Worm (Caenorhabditis elegans) whole organism, mixed stage, embryonic: ENCODE measurements around the gene F44B9.2.

Source experiments
- M03D4.4 ChIP-seq: sonication (generic microtip); optimal IDR thresholded peaks from 2 replicates; lab custom pipeline; 2017; ENCODE audit warnings: mild to moderate bottlenecking, missing genetic modification characterization, missing compliant biosample characterization
- bed-3 ChIP-seq: fragments of 200-800 bp; sonication (Bioruptor generic); optimal IDR thresholded peaks from 3 replicates; lab custom pipeline; 2018; ENCODE audit warnings: mild to moderate bottlenecking, missing genetic modification characterization, moderate library complexity, missing compliant biosample characterization
- blmp-1 ChIP-seq: fragments of 150-350 bp; optimal IDR thresholded peaks from 2 replicates; lab custom pipeline; 2014; ENCODE audit warnings: missing biosample characterization, missing genetic modification characterization
- ceh-43 ChIP-seq: fragments of 200-800 bp; sonication (Bioruptor generic); optimal IDR thresholded peaks from 2 replicates; lab custom pipeline; 2018; ENCODE audit warnings: mild to moderate bottlenecking, missing genetic modification characterization, moderate library complexity, missing compliant biosample characterization
- ceh-83 ChIP-seq: fragments of 200-800 bp; sonication (Bioruptor generic); optimal IDR thresholded peaks from 2 replicates; lab custom pipeline; 2018; ENCODE audit warnings: mild to moderate bottlenecking, missing genetic modification characterization, missing compliant biosample characterization
- ces-1 ChIP-seq: fragments of 150-350 bp; optimal IDR thresholded peaks from 2 replicates; lab custom pipeline; 2014; ENCODE audit warnings: missing biosample characterization, missing genetic modification reagents, missing genetic modification characterization
- cnd-1 ChIP-seq: fragments of 200-800 bp; sonication (Bioruptor generic); optimal IDR thresholded peaks from 2 replicates; lab custom pipeline; 2018; ENCODE audit warnings: mild to moderate bottlenecking, missing genetic modification characterization, missing compliant biosample characterization
- drap-1 ChIP-seq: fragments of 200-800 bp; sonication (Bioruptor generic); optimal IDR thresholded peaks from 3 replicates; lab custom pipeline; 2018; ENCODE audit warnings: mild to moderate bottlenecking, missing genetic modification characterization, missing compliant biosample characterization
- elt-3 ChIP-seq: fragments of 150-350 bp; optimal IDR thresholded peaks from 2 replicates; lab custom pipeline; 2014; ENCODE audit warnings: missing biosample characterization, missing genetic modification characterization
- flh-1 ChIP-seq: fragments of 200-800 bp; sonication (Bioruptor generic); optimal IDR thresholded peaks from 2 replicates; lab custom pipeline; 2018; ENCODE audit warnings: mild to moderate bottlenecking, missing genetic modification characterization, moderate library complexity, missing compliant biosample characterization
- ham-2 ChIP-seq: fragments of 200-800 bp; sonication (Bioruptor generic); optimal IDR thresholded peaks from 2 replicates; lab custom pipeline; 2018; ENCODE audit warnings: mild to moderate bottlenecking, missing genetic modification characterization, missing compliant biosample characterization
- hlh-1 ChIP-seq: fragments of 150-350 bp; optimal IDR thresholded peaks from 2 replicates; lab custom pipeline; 2014; ENCODE audit warnings: missing biosample characterization, missing genetic modification reagents, missing genetic modification characterization
- lin-13 ChIP-seq: fragments of 150-350 bp; optimal IDR thresholded peaks from 2 replicates; lab custom pipeline; 2014; ENCODE audit warnings: missing biosample characterization, missing genetic modification characterization
- lin-32 ChIP-seq: fragments of 200-800 bp; sonication (Bioruptor generic); optimal IDR thresholded peaks from 2 replicates; lab custom pipeline; 2018; ENCODE audit warnings: mild to moderate bottlenecking, missing genetic modification characterization, missing compliant biosample characterization
- lsy-2 ChIP-seq: fragments of 150-350 bp; optimal IDR thresholded peaks from 2 replicates; lab custom pipeline; 2014; ENCODE audit warnings: missing biosample characterization, missing genetic modification characterization
- mab-5 ChIP-seq: fragments of 150-350 bp; optimal IDR thresholded peaks from 2 replicates; lab custom pipeline; 2014; ENCODE audit warnings: missing biosample characterization, missing genetic modification characterization
- mep-1 ChIP-seq: fragments of 150-350 bp; optimal IDR thresholded peaks from 2 replicates; lab custom pipeline; 2017; ENCODE audit warnings: missing biosample characterization, missing genetic modification reagents, missing genetic modification characterization, inconsistent platforms
- mls-2 ChIP-seq: sonication (generic microtip); optimal IDR thresholded peaks from 2 replicates; lab custom pipeline; 2016; ENCODE audit warnings: mild to moderate bottlenecking, missing genetic modification characterization, moderate library complexity, missing compliant biosample characterization
- nhr-12 ChIP-seq: fragments of 150-350 bp; optimal IDR thresholded peaks from 2 replicates; lab custom pipeline; 2014; ENCODE audit warnings: missing biosample characterization, missing genetic modification characterization
- nhr-2 ChIP-seq: fragments of 150-350 bp; optimal IDR thresholded peaks from 2 replicates; lab custom pipeline; 2014; ENCODE audit warnings: missing biosample characterization, missing genetic modification characterization
- nhr-237 ChIP-seq: fragments of 150-350 bp; optimal IDR thresholded peaks from 2 replicates; lab custom pipeline; 2014; ENCODE audit warnings: missing biosample characterization, missing genetic modification characterization
- nhr-76 ChIP-seq: sonication (generic microtip); optimal IDR thresholded peaks from 2 replicates; lab custom pipeline; 2017; ENCODE audit warnings: missing biosample characterization, missing genetic modification characterization
- pha-4 ChIP-seq: fragments of 150-350 bp; optimal IDR thresholded peaks from 2 replicates; lab custom pipeline; 2018; ENCODE audit warnings: missing biosample characterization, missing genetic modification reagents, missing genetic modification characterization
- sem-2 ChIP-seq: fragments of 200-800 bp; sonication (Bioruptor generic); optimal IDR thresholded peaks from 2 replicates; lab custom pipeline; 2018; ENCODE audit warnings: mild to moderate bottlenecking, missing genetic modification characterization, missing compliant biosample characterization
- snpc-4 ChIP-seq: fragments of 150-350 bp; optimal IDR thresholded peaks from 2 replicates; lab custom pipeline; 2014; ENCODE audit warnings: missing biosample characterization, missing genetic modification characterization
- sptf-1 ChIP-seq: sonication (generic microtip); optimal IDR thresholded peaks from 2 replicates; lab custom pipeline; 2017; ENCODE audit warnings: mild to moderate bottlenecking, missing genetic modification characterization, moderate library complexity, missing compliant biosample characterization
- tbx-8 ChIP-seq: fragments of 200-800 bp; sonication (Bioruptor generic); optimal IDR thresholded peaks from 2 replicates; lab custom pipeline; 2018; ENCODE audit warnings: mild to moderate bottlenecking, missing genetic modification characterization, moderate library complexity, missing compliant biosample characterization
- unc-120 ChIP-seq: sonication (generic microtip); optimal IDR thresholded peaks from 2 replicates; lab custom pipeline; 2017; ENCODE audit warnings: missing genetic modification characterization, missing compliant biosample characterization; ENCODE audit not compliant: poor library complexity, severe bottlenecking
- unc-39 ChIP-seq: fragments of 150-350 bp; optimal IDR thresholded peaks from 2 replicates; lab custom pipeline; 2014; ENCODE audit warnings: missing biosample characterization, missing genetic modification characterization
- unc-62 ChIP-seq: fragments of 150-350 bp; optimal IDR thresholded peaks from 2 replicates; lab custom pipeline; 2014; ENCODE audit warnings: missing biosample characterization, missing genetic modification reagents, missing genetic modification characterization
- zip-8 ChIP-seq: fragments of 150-350 bp; optimal IDR thresholded peaks from 2 replicates; lab custom pipeline; 2014; ENCODE audit warnings: missing biosample characterization, missing genetic modification characterization
- ztf-11 ChIP-seq: fragments of 150-350 bp; optimal IDR thresholded peaks from 2 replicates; lab custom pipeline; 2014; ENCODE audit warnings: missing biosample characterization, missing genetic modification characterization

Gene F44B9.2

ce11 chrIII:8027942-8028341 is 5.7 kb downstream of the F44B9.2 start, which contains the start of gene mdt-30:
mdt-30 (minus strand) TSS chrIII:8028042.
- TF ChIP-seq ham-2 (GFP tag; lab: Kevin White, UChicago) (no peak), unc-39 (no peak), nhr-237 (tag; lab: Kevin White, UChicago) (no peak), lsy-2 (no peak), nhr-76 (tag; lab: Kevin White, UChicago) (no peak), snpc-4 (tag; lab: Kevin White, UChicago) (no peak), mls-2 (tag; lab: Kevin White, UChicago) (no peak), elt-3 (tag; lab: Kevin White, UChicago) (no peak), mep-1 (tag; lab: Kevin White, UChicago) (no peak), lin-13 (tag; lab: Kevin White, UChicago) (no peak), ceh-43 (GFP tag; lab: Kevin White, UChicago) (no peak), nhr-2 (tag; lab: Kevin White, UChicago) (no peak), flh-1 (no peak), tbx-8 (GFP tag; lab: Kevin White, UChicago) (no peak), drap-1 (GFP tag; lab: Kevin White, UChicago) (no peak), blmp-1 (tag; lab: Kevin White, UChicago) (no peak), ceh-83 (no peak), ces-1 (GFP tag; lab: Kevin White, UChicago) (no peak), hlh-1 (tag; lab: Kevin White, UChicago) (no peak)
- TF ChIP-seq, all 35 proteins: peak for 0

- peak; percentile 39 for TF ChIP-seq lsy-2
- no peak for TF ChIP-seq blmp-1 (tag; lab: Kevin White, UChicago)
- no peak for TF ChIP-seq unc-120
- no peak for TF ChIP-seq elt-3 (tag; lab: Kevin White, UChicago)
- TF ChIP-seq unc-39: no peak
- peak; percentile 31 for TF ChIP-seq nhr-237 (tag; lab: Kevin White, UChicago)
- no peak for TF ChIP-seq nhr-2 (tag; lab: Kevin White, UChicago)
- TF ChIP-seq lin-32 (GFP tag; lab: Kevin White, UChicago): no peak
- peak; percentile 17 for TF ChIP-seq pha-4 (tag; lab: Kevin White, UChicago)
- TF ChIP-seq, all 35 proteins: peak for 3
Measured at ce11 chrIII:8029487-8029886, 7.2 kb downstream of the F44B9.2 start, which contains the start of gene F44B9.8. F44B9.8 (minus strand) TSS chrIII:8029649.

- TF ChIP-seq bed-3 (GFP tag; lab: Kevin White, UChicago) (no peak), mep-1 (tag; lab: Kevin White, UChicago) (no peak), pha-4 (tag; lab: Kevin White, UChicago) (no peak), nhr-12 (tag; lab: Kevin White, UChicago) (no peak), ces-1 (GFP tag; lab: Kevin White, UChicago) (no peak), blmp-1 (tag; lab: Kevin White, UChicago) (no peak), mab-5 (tag; lab: Kevin White, UChicago) (no peak), unc-62 (GFP tag; lab: Kevin White, UChicago) (no peak), lin-32 (GFP tag; lab: Kevin White, UChicago) (no peak), zip-8 (tag; lab: Kevin White, UChicago) (no peak), nhr-2 (tag; lab: Kevin White, UChicago) (no peak), ceh-83 (no peak), lin-13 (tag; lab: Kevin White, UChicago) (no peak), ztf-11 (tag; lab: Kevin White, UChicago) (no peak)
- TF ChIP-seq, all 35 proteins: peak for 0
Measured at ce11 chrIII:8030963-8031362, 8.7 kb downstream of the F44B9.2 start, which contains the start of gene F44B9.9. F44B9.9 (minus strand) TSS chrIII:8031063.

- TF ChIP-seq nhr-2 (tag; lab: Kevin White, UChicago) (no peak), cnd-1 (no peak), snpc-4 (tag; lab: Kevin White, UChicago) (no peak), ceh-43 (GFP tag; lab: Kevin White, UChicago) (no peak), drap-1 (GFP tag; lab: Kevin White, UChicago) (no peak), elt-3 (tag; lab: Kevin White, UChicago) (no peak), mab-5 (tag; lab: Kevin White, UChicago) (no peak), unc-39 (no peak)
Measured at ce11 chrIII:8033534-8033933, 11.3 kb downstream of the F44B9.2 start, which contains the start of gene F44B9.10. F44B9.10 (minus strand) TSS chrIII:8033634.

ce11 chrIII:8036050-8036449 is 13.8 kb downstream of the F44B9.2 start:
- TF ChIP-seq sem-2 (GFP tag; lab: Kevin White, UChicago) (no peak), blmp-1 (tag; lab: Kevin White, UChicago) (no peak), lsy-2 (no peak), elt-3 (tag; lab: Kevin White, UChicago) (no peak), nhr-12 (tag; lab: Kevin White, UChicago) (no peak), M03D4.4 (no peak), snpc-4 (tag; lab: Kevin White, UChicago) (no peak), zip-8 (tag; lab: Kevin White, UChicago) (no peak), mab-5 (tag; lab: Kevin White, UChicago) (no peak), lin-32 (GFP tag; lab: Kevin White, UChicago) (no peak), nhr-76 (tag; lab: Kevin White, UChicago) (no peak), ceh-43 (GFP tag; lab: Kevin White, UChicago) (no peak), lin-13 (tag; lab: Kevin White, UChicago) (no peak), unc-39 (no peak), sptf-1 (no peak)
